Fruit fly (Drosophila melanogaster): ENCODE results near the gene CG4935.
A peak's percentile ranks its signal among the peaks of the same experiment; 100 is the strongest.

Gene CG4935

dm6 chr2L:16293703-16294233, 31.8 kb downstream of the CG4935 start, which contains the start of gene Cyp303a1 (continued):
- no peak for TF ChIP-seq CG13296 (GFP tag; optimal IDR thresholded peaks at IDR 0.05)
- no peak for TF ChIP-seq cato (GFP tag; optimal IDR thresholded peaks at IDR 0.05; ENCODE audit: borderline replicate concordance)
- TF ChIP-seq CG8089 (GFP tag; optimal IDR thresholded peaks at IDR 0.05), result no peak
- no peak for TF ChIP-seq cas (GFP tag; IDR thresholded peaks at IDR 0.05)
- TF ChIP-seq CG10366 (GFP tag; IDR thresholded peaks at IDR 0.05), result no peak

- TF ChIP-seq CG14710 (tag; optimal IDR thresholded peaks at IDR 0.05) (peak; percentile 94), Trl (optimal IDR thresholded peaks at IDR 0.05) (peak; percentile 88 to 89), Trl (GFP tag; optimal IDR thresholded peaks at IDR 0.05) (peak; percentile 48), eyg (GFP tag; optimal IDR thresholded peaks at IDR 0.05) (peak; percentile 64), CG14050 (GFP tag; IDR thresholded peaks at IDR 0.05) (peak; percentile 54), tx (GFP tag; optimal IDR thresholded peaks at IDR 0.05) (peak; percentile 22), CG12299 (tag; optimal IDR thresholded peaks at IDR 0.05) (peak; percentile 54), gce (GFP tag; IDR thresholded peaks at IDR 0.05) (no peak), CG6175 (GFP tag; IDR thresholded peaks at IDR 0.05) (no peak), CG17802 (tag; optimal IDR thresholded peaks at IDR 0.05) (peak; percentile 24), CG11247 (GFP tag; IDR thresholded peaks at IDR 0.05) (peak; percentile 74), Opbp (GFP tag; IDR thresholded peaks at IDR 0.05; ENCODE audit: partially characterized antibody) (0 out of 3 replicates have a peak, but pooled peaks have one; percentile 24), bcd (GFP tag; optimal IDR thresholded peaks at IDR 0.05) (peak; percentile 74), sim (GFP tag; IDR thresholded peaks at IDR 0.05) (no peak), pnt (GFP tag; optimal IDR thresholded peaks at IDR 0.05) (peak; percentile 59), CG12219 (GFP tag; optimal IDR thresholded peaks at IDR 0.05) (peak; percentile 44), fu2 (GFP tag; optimal IDR thresholded peaks at IDR 0.05) (peak; percentile 45), prd (optimal IDR thresholded peaks at IDR 0.05) (no peak), prd (GFP tag; IDR thresholded peaks at IDR 0.05) (peak; percentile 76), zen (tag; optimal IDR thresholded peaks at IDR 0.05) (peak; percentile 54), ab (GFP tag; optimal IDR thresholded peaks at IDR 0.05) (peak; percentile 32), CG8944 (GFP tag; optimal IDR thresholded peaks at IDR 0.05) (peak; percentile 57), zen2 (GFP tag; IDR thresholded peaks at IDR 0.05; ENCODE audit: partially characterized antibody) (no peak), Rfx (GFP tag; IDR thresholded peaks at IDR 0.05) (peak; percentile 85), CG14014 (GFP tag; IDR thresholded peaks at IDR 0.05) (peak; percentile 78), so (GFP tag; IDR thresholded peaks at IDR 0.05) (no peak), CG10979 (tag; optimal IDR thresholded peaks at IDR 0.05) (peak; percentile 45), CG8281 (tag; optimal IDR thresholded peaks at IDR 0.05) (peak; percentile 39), Hey (tag; optimal IDR thresholded peaks at IDR 0.05) (no peak), da (GFP tag; optimal IDR thresholded peaks at IDR 0.05) (no peak), slp2 (GFP tag; optimal IDR thresholded peaks at IDR 0.05) (peak; percentile 5), CG33213 (GFP tag; optimal IDR thresholded peaks at IDR 0.05) (peak; percentile 38), Atf-2 (GFP tag; optimal IDR thresholded peaks at IDR 0.05) (peak; percentile 77), toy (GFP tag; IDR thresholded peaks at IDR 0.05) (no peak), Ets65A (GFP tag) (no peak), CG7786 (GFP tag; optimal IDR thresholded peaks at IDR 0.05) (peak; percentile 56), hth (optimal IDR thresholded peaks at IDR 0.05) (no peak), CG13424 (tag; optimal IDR thresholded peaks at IDR 0.05) (peak; percentile 81), onecut (GFP tag; IDR thresholded peaks at IDR 0.05) (peak; percentile 8; the same call in 1 of the 2 replicates), peb (GFP tag; IDR thresholded peaks at IDR 0.05) (0 out of 2 replicates have a peak, but pooled peaks have one; percentile 24), insv (GFP tag; optimal IDR thresholded peaks at IDR 0.05) (peak in 1 of 2 experiments; percentile 36), vnd (GFP tag; IDR thresholded peaks at IDR 0.05; ENCODE audit: partially characterized antibody) (no peak), CG7839 (tag; optimal IDR thresholded peaks at IDR 0.05) (peak; percentile 78), Myb (GFP tag; optimal IDR thresholded peaks at IDR 0.05) (peak; percentile 39)
Observed at dm6 chr2L:16299466-16300311, 37.7 kb downstream of the CG4935 start, which contains the start of the genes heix and CG17328. Gene heix (minus strand): TSS chr2L:16299858. Gene CG17328 (plus strand): TSS chr2L:16299943.
